Worm (Caenorhabditis elegans): ENCODE results near the gene C05D11.8.

The C05D11.8 gene

DNA sequence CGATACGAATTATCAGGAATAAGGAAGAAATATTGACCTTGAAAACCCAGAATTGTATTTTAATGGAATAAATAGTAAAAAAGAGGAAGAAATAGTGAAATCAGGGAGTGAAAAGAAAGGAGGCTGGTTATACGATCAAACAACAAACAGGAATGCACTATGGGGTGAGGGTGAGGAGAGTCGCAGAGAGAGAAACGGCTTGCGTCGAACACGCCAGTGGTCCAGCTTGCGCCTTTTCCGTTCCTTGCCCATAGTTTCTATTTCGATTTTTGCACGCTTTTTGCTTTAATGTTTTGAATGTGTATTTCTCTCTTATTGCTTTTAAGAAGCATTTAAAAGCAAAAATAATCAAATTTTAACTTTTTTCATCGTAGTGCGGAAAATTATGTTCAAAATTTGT lies 26.6 kb upstream of the C05D11.8 start:
- TF ChIP-seq mes-4 (tag; optimal IDR thresholded peaks at IDR 0.05) (no peak), F55B11.4 (tag; optimal IDR thresholded peaks at IDR 0.05; ENCODE audit: borderline replicate concordance, insufficient read depth) (no peak), rcor-1 (GFP tag; IDR thresholded peaks at IDR 0.05) (peak; percentile 85), xnd-1 (tag; optimal IDR thresholded peaks at IDR 0.05) (no peak), pbrm-1 (GFP tag; IDR thresholded peaks at IDR 0.05) (peak; percentile 76), atf-7 (tag; optimal IDR thresholded peaks at IDR 0.05) (no peak), lag-1 (GFP tag; IDR thresholded peaks at IDR 0.05) (no peak), Y56A3A.18 (GFP tag; IDR thresholded peaks at IDR 0.05) (no peak), gei-17 (GFP tag; optimal IDR thresholded peaks at IDR 0.05) (no peak), T26A5.8 (tag; optimal IDR thresholded peaks at IDR 0.05) (no peak), ama-1 (optimal IDR thresholded peaks at IDR 0.05) (no peak), ama-1 (GFP tag; optimal IDR thresholded peaks at IDR 0.05) (no peak), nhr-90 (tag; optimal IDR thresholded peaks at IDR 0.05) (peak; percentile 37), bed-1 (GFP tag; IDR thresholded peaks at IDR 0.05) (no peak), C17E4.6 (GFP tag; IDR thresholded peaks at IDR 0.05) (no peak), ceh-58 (GFP tag; IDR thresholded peaks at IDR 0.05) (no peak), lin-35 (GFP tag; optimal IDR thresholded peaks at IDR 0.05) (peak in 1 of 3 experiments; percentile 86), Y53F4B.3 (GFP tag; IDR thresholded peaks at IDR 0.05) (no peak), F57C9.4 (tag; optimal IDR thresholded peaks at IDR 0.05) (no peak), cebp-2 (GFP tag; IDR thresholded peaks at IDR 0.05) (no peak), F49E8.2 (tag; optimal IDR thresholded peaks at IDR 0.05; ENCODE audit: insufficient read depth) (peak; percentile 42), tbx-9 (tag; optimal IDR thresholded peaks at IDR 0.05; ENCODE audit: borderline replicate concordance) (no peak), egl-18 (GFP tag; IDR thresholded peaks at IDR 0.05) (no peak), rec-8 (tag; optimal IDR thresholded peaks at IDR 0.05) (no peak), F10E7.11 (tag; optimal IDR thresholded peaks at IDR 0.05) (no peak), nfya-2 (GFP tag; IDR thresholded peaks at IDR 0.05) (no peak), hmg-20 (GFP tag; IDR thresholded peaks at IDR 0.05) (no peak), let-526 (GFP tag; IDR thresholded peaks at IDR 0.05) (no peak), F52B5.7 (tag; optimal IDR thresholded peaks at IDR 0.05) (no peak), nhr-80 (tag; optimal IDR thresholded peaks at IDR 0.05) (peak; percentile 82), ztf-18 (tag; optimal IDR thresholded peaks at IDR 0.05) (peak; percentile 94), ztf-3 (GFP tag; optimal IDR thresholded peaks at IDR 0.05) (no peak), Y67H2A.10 (GFP tag; conservative IDR thresholded peaks at IDR 0.05) (0 out of 2 replicates have a peak, but pooled peaks have one; percentile 43), F39B2.1 (GFP tag; IDR thresholded peaks at IDR 0.05) (no peak), dpl-1 (GFP tag; optimal IDR thresholded peaks at IDR 0.05) (peak; percentile 49), aptf-3 (GFP tag; IDR thresholded peaks at IDR 0.05) (no peak), attf-5 (GFP tag; optimal IDR thresholded peaks at IDR 0.05) (peak; percentile 98), ceh-27 (GFP tag; optimal IDR thresholded peaks at IDR 0.05) (peak; percentile 63), attf-6 (GFP tag; IDR thresholded peaks at IDR 0.05) (peak; percentile 21; the same call in 1 of the 2 replicates), F33H1.4 (GFP tag; IDR thresholded peaks at IDR 0.05) (peak; percentile 57; the same call in 1 of the 2 replicates), Y79H2A.3 (GFP tag; conservative IDR thresholded peaks at IDR 0.05) (no peak), lsl-1 (GFP tag; optimal IDR thresholded peaks at IDR 0.05) (peak; percentile 65), B0019.2 (GFP tag; conservative IDR thresholded peaks at IDR 0.05) (no peak), aptf-2 (GFP tag; conservative IDR thresholded peaks at IDR 0.05) (no peak), nfyb-1 (GFP tag; IDR thresholded peaks at IDR 0.05) (no peak), madf-10 (tag; optimal IDR thresholded peaks at IDR 0.05) (no peak), C06A6.2 (GFP tag; conservative IDR thresholded peaks at IDR 0.05) (no peak), ztf-28 (GFP tag; IDR thresholded peaks at IDR 0.05) (no peak), nhr-27 (tag; optimal IDR thresholded peaks at IDR 0.05) (no peak), tlf-1 (GFP tag; optimal IDR thresholded peaks at IDR 0.05) (peak; percentile 36)
